Worm (Caenorhabditis elegans): Measurements from ENCODE around the gene R04B5.1.

- TF ChIP-seq aly-2 (tag; optimal IDR thresholded peaks at IDR 0.05) (no peak), daf-12 (tag; optimal IDR thresholded peaks at IDR 0.05) (no peak), fkh-10 (GFP tag; optimal IDR thresholded peaks at IDR 0.05) (no peak), nhr-12 (tag; optimal IDR thresholded peaks at IDR 0.05) (no peak), nhr-237 (tag; optimal IDR thresholded peaks at IDR 0.05) (no peak), nhr-11 (tag; optimal IDR thresholded peaks at IDR 0.05) (no peak), fos-1 (tag; optimal IDR thresholded peaks at IDR 0.05) (no peak), ceh-28 (tag; optimal IDR thresholded peaks at IDR 0.05) (no peak), lin-39 (tag; optimal IDR thresholded peaks at IDR 0.05) (no peak), ceh-16 (tag; optimal IDR thresholded peaks at IDR 0.05) (no peak), ceh-9 (tag; optimal IDR thresholded peaks at IDR 0.05) (no peak), ceh-82 (tag; optimal IDR thresholded peaks at IDR 0.05) (no peak), ama-1 (optimal IDR thresholded peaks at IDR 0.05) (no peak)
Measured at ce11 chrV:10072721-10073120, 5.4 kb downstream of the R04B5.1 start.
